Worm (Caenorhabditis elegans) whole organism, late embryonic: ENCODE results near the gene acbp-4.

Experiments
- odd-2 ChIP-seq: sonication (generic microtip); optimal IDR thresholded peaks from 2 replicates; lab custom pipeline; 2017; ENCODE audit warnings: antibody characterized with exemption, mild to moderate bottlenecking, missing genetic modification characterization, missing compliant biosample characterization
- pha-2 ChIP-seq: sonication (generic microtip); optimal IDR thresholded peaks from 2 replicates; lab custom pipeline; 2017; ENCODE audit warnings: mild to moderate bottlenecking, missing genetic modification characterization, missing compliant biosample characterization
- tbx-2 ChIP-seq: sonication (generic microtip); optimal IDR thresholded peaks from 2 replicates; lab custom pipeline; 2016; ENCODE audit warnings: missing genetic modification characterization, missing compliant biosample characterization

ce11 chrIII:7331671-7332070 lies 22.8 kb upstream of the acbp-4 start:
- TF ChIP-seq odd-2 (tag; lab: Kevin White, UChicago) = no peak
- no peak for TF ChIP-seq tbx-2 (tag; lab: Kevin White, UChicago)
- TF ChIP-seq pha-2 (tag; lab: Kevin White, UChicago) = no peak
